Fruit fly (Drosophila melanogaster) whole organism: Measurements from ENCODE around the gene Blos3.

Experiments
- CG8478 ChIP-seq: fragments of >200 bp; optimal IDR thresholded peaks from 2 replicates; lab custom pipeline; 2018; ENCODE audit warnings: inconsistent platforms
- Dll ChIP-seq: fragments of >200 bp; optimal IDR thresholded peaks from 2 replicates; lab custom pipeline; 2017
- EcR ChIP-seq, 2 experiments: fragments of >200 bp; optimal IDR thresholded peaks; 2 replicates each; lab custom pipeline; 2017; ENCODE audit warnings: missing biosample characterization in 2 of 2, missing genetic modification characterization in 2 of 2, missing genetic modification reagents in 2 of 2
- pan ChIP-seq: fragments of >200 bp; optimal IDR thresholded peaks from 2 replicates; lab custom pipeline; 2017
- psq ChIP-seq: fragments of >200 bp; optimal IDR thresholded peaks from 2 replicates; lab custom pipeline; 2017
- usp ChIP-seq: fragments of >200 bp; optimal IDR thresholded peaks from 2 replicates; lab custom pipeline; 2017; ENCODE audit warnings: missing biosample characterization, missing genetic modification characterization, mixed read lengths

- TF ChIP-seq Dll: no peak
- TF ChIP-seq EcR (GFP tag; optimal IDR thresholded peaks at IDR 0.05; lab: Kevin White, UChicago): no peak
- TF ChIP-seq CG8478 (lab: Kevin White, UChicago): no peak
- no peak for TF ChIP-seq psq (lab: Kevin White, UChicago)
- no peak for TF ChIP-seq usp (GFP tag; lab: Kevin White, UChicago)
- TF ChIP-seq pan (lab: Kevin White, UChicago): no peak
Observed at dm6 chr3L:18822450-18823220, 47.4 kb upstream of the Blos3 start, which contains the start of gene Cat.
